Fruit fly (Drosophila melanogaster): ENCODE results near the gene CG43739.

Gene CG43739

dm6 chr2L:20869804-20870295 lies 48.9 kb downstream of the CG43739 start, which contains the start of gene CG14401 (continued):
- TF ChIP-seq CG17568 (GFP tag; optimal IDR thresholded peaks at IDR 0.05) (no peak), so (GFP tag; IDR thresholded peaks at IDR 0.05) (no peak), danr (GFP tag; IDR thresholded peaks at IDR 0.05) (no peak), CG6765 (GFP tag; optimal IDR thresholded peaks at IDR 0.05) (no peak), CG9727 (GFP tag; optimal IDR thresholded peaks at IDR 0.05) (no peak), ci (GFP tag; IDR thresholded peaks at IDR 0.05) (no peak), jigr1 (GFP tag; IDR thresholded peaks at IDR 0.05) (no peak), cato (GFP tag; optimal IDR thresholded peaks at IDR 0.05; ENCODE audit: borderline replicate concordance) (no peak), CG8290 (GFP tag; optimal IDR thresholded peaks at IDR 0.05) (no peak), CG8290 (tag; optimal IDR thresholded peaks at IDR 0.05) (peak in 1 of 2 experiments; percentile 44), bowl (GFP tag; IDR thresholded peaks at IDR 0.05) (no peak), CG11398 (GFP tag; optimal IDR thresholded peaks at IDR 0.05) (no peak), CG6813 (GFP tag; optimal IDR thresholded peaks at IDR 0.05) (no peak), CG31388 (GFP tag; optimal IDR thresholded peaks at IDR 0.05) (no peak), CG34376 (GFP tag; optimal IDR thresholded peaks at IDR 0.05) (no peak), sens-2 (GFP tag; IDR thresholded peaks at IDR 0.05) (no peak), Hr3 (GFP tag; optimal IDR thresholded peaks at IDR 0.05) (no peak), sima (GFP tag; optimal IDR thresholded peaks at IDR 0.05) (no peak), dm (GFP tag; optimal IDR thresholded peaks at IDR 0.05) (no peak), Fer1 (GFP tag; optimal IDR thresholded peaks at IDR 0.05) (no peak), rib (GFP tag; IDR thresholded peaks at IDR 0.05) (no peak), CG32532 (GFP tag; IDR thresholded peaks at IDR 0.05) (0 out of 2 replicates have a peak, but pooled peaks have one; percentile 14), CG42726 (GFP tag; IDR thresholded peaks at IDR 0.05; ENCODE audit: partially characterized antibody) (no peak), CG7963 (GFP tag; IDR thresholded peaks at IDR 0.05; ENCODE audit: partially characterized antibody) (no peak), Vsx1 (GFP tag; optimal IDR thresholded peaks at IDR 0.05) (no peak), CG3847 (GFP tag; IDR thresholded peaks at IDR 0.05) (no peak), cg (GFP tag; optimal IDR thresholded peaks at IDR 0.05) (no peak), CG16779 (GFP tag; IDR thresholded peaks at IDR 0.05) (0 out of 2 replicates have a peak, but pooled peaks have one; percentile 55), Med (GFP tag) (peak; percentile 66), row (GFP tag; IDR thresholded peaks at IDR 0.05) (no peak), ttk (GFP tag; IDR thresholded peaks at IDR 0.05) (no peak), CG11085 (GFP tag; IDR thresholded peaks at IDR 0.05) (no peak), fd3F (GFP tag; optimal IDR thresholded peaks at IDR 0.05) (no peak), Fer3 (tag; optimal IDR thresholded peaks at IDR 0.05) (no peak), zfh1 (GFP tag; IDR thresholded peaks at IDR 0.05) (no peak), CG33557 (GFP tag; optimal IDR thresholded peaks at IDR 0.05) (no peak), ATbp (GFP tag; optimal IDR thresholded peaks at IDR 0.05) (no peak), D19B (GFP tag; optimal IDR thresholded peaks at IDR 0.05) (no peak), Dbx (GFP tag; IDR thresholded peaks at IDR 0.05) (0 out of 3 replicates have a peak, but pooled peaks have one; percentile 42), Meics (GFP tag; optimal IDR thresholded peaks at IDR 0.05) (no peak), seq (GFP tag; IDR thresholded peaks at IDR 0.05) (no peak), Max (GFP tag; optimal IDR thresholded peaks at IDR 0.05) (no peak), sd (tag; optimal IDR thresholded peaks at IDR 0.05) (peak; percentile 64), Rfx (GFP tag; IDR thresholded peaks at IDR 0.05) (no peak), pzg (GFP tag; optimal IDR thresholded peaks at IDR 0.05) (no peak), cad (GFP tag; optimal IDR thresholded peaks at IDR 0.05) (no peak), Mrtf (GFP tag; IDR thresholded peaks at IDR 0.05) (no peak), Sry-δ (GFP tag; optimal IDR thresholded peaks at IDR 0.05) (no peak), ssp (GFP tag; IDR thresholded peaks at IDR 0.05) (no peak), chinmo (GFP tag; IDR thresholded peaks at IDR 0.05; ENCODE audit: partially characterized antibody) (0 out of 4 replicates have a peak, but pooled peaks have one; percentile 64), CG10462 (GFP tag; optimal IDR thresholded peaks at IDR 0.05) (no peak), slbo (GFP tag; IDR thresholded peaks at IDR 0.05) (no peak)
